Worm (Caenorhabditis elegans): ENCODE results near the gene T19H12.2.

DNA sequence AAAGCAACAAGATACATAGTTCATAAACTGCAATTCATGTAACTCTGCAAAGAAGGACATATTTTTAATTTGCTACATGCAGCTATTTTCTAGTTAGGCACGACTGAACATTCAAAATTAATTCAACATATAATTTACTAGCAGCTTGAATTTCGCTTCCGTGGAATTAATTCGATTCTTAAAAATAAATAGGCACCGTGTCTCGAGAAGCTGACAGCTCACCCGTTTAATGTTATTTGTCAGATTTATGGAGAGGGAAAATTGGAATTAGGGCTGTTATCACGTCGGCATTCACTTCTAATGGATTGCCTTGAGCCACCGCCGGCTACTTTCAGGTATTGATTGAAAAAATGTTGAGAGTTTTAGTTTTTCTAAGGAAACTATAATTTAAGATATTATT lies 36.1 kb downstream of the T19H12.2 start, which contains the start of gene srh-21:
- TF ChIP-seq ces-1 (GFP tag; optimal IDR thresholded peaks at IDR 0.05) (no peak), ama-1 (optimal IDR thresholded peaks at IDR 0.05) (no peak), nhr-77 (tag; optimal IDR thresholded peaks at IDR 0.05) (no peak), snpc-4 (tag; optimal IDR thresholded peaks at IDR 0.05) (no peak), F26F4.8 (GFP tag; conservative IDR thresholded peaks at IDR 0.05) (no peak), mdt-29 (GFP tag; IDR thresholded peaks at IDR 0.05) (no peak)

Measured in whole organism, L4 larva.